Worm (Caenorhabditis elegans): Measurements from ENCODE around the gene C01G5.25.

ce11 chrIV:6572655-6573054 is 31.2 kb downstream of the C01G5.25 start:
- TF ChIP-seq egl-44 (GFP tag; IDR thresholded peaks at IDR 0.05), result no peak
- no peak for TF ChIP-seq ama-1 (optimal IDR thresholded peaks at IDR 0.05)
- no peak for TF ChIP-seq ama-1 (GFP tag; optimal IDR thresholded peaks at IDR 0.05)
- TF ChIP-seq Y95B8A.8 (GFP tag; IDR thresholded peaks at IDR 0.05), result no peak
- TF ChIP-seq pha-4 (tag; optimal IDR thresholded peaks at IDR 0.05), result no peak
- TF ChIP-seq nhr-179 (tag; optimal IDR thresholded peaks at IDR 0.05), result no peak
- TF ChIP-seq hlh-12 (tag; optimal IDR thresholded peaks at IDR 0.05), result no peak
- no peak for TF ChIP-seq F49E8.2 (tag; optimal IDR thresholded peaks at IDR 0.05; ENCODE audit: insufficient read depth)
- no peak for TF ChIP-seq nhr-27 (tag; optimal IDR thresholded peaks at IDR 0.05)
- TF ChIP-seq egrh-3 (GFP tag; IDR thresholded peaks at IDR 0.05), result no peak
- no peak for TF ChIP-seq fkh-3 (tag; optimal IDR thresholded peaks at IDR 0.05)
- no peak for TF ChIP-seq dpl-1 (GFP tag; optimal IDR thresholded peaks at IDR 0.05)
- no peak for TF ChIP-seq Y53F4B.3 (GFP tag; IDR thresholded peaks at IDR 0.05)
